Fruit fly (Drosophila melanogaster): Measurements from ENCODE around the gene pkaap.
A peak's percentile ranks its signal among the peaks of the same experiment; 100 is the strongest.

pkaap gene

dm6 chr2L:16299466-16300311, 11.6 kb downstream of the pkaap start, which contains the start of the genes heix and CG17328 (continued):
- TF ChIP-seq CG6276 (GFP tag; optimal IDR thresholded peaks at IDR 0.05) = no peak
- TF ChIP-seq esn (GFP tag; optimal IDR thresholded peaks at IDR 0.05) = peak; percentile 84
- no peak for TF ChIP-seq Hr38 (GFP tag; optimal IDR thresholded peaks at IDR 0.05)
- TF ChIP-seq Lpt (GFP tag; optimal IDR thresholded peaks at IDR 0.05) = no peak
- TF ChIP-seq svp (GFP tag) = peak; percentile 92
- TF ChIP-seq Ets21C (GFP tag; optimal IDR thresholded peaks at IDR 0.05) = peak; percentile 74
- TF ChIP-seq CG10669 (GFP tag; optimal IDR thresholded peaks at IDR 0.05) = no peak
- peak; percentile 42 for TF ChIP-seq dac (GFP tag; optimal IDR thresholded peaks at IDR 0.05)
- TF ChIP-seq Eip93F (GFP tag; optimal IDR thresholded peaks at IDR 0.05) = peak; percentile 47
- TF ChIP-seq CG15336 (GFP tag; IDR thresholded peaks at IDR 0.05) = peak; percentile 44
- TF ChIP-seq Smox (GFP tag; optimal IDR thresholded peaks at IDR 0.05) = no peak
- peak; percentile 63 for TF ChIP-seq CG11762 (GFP tag; optimal IDR thresholded peaks at IDR 0.05; ENCODE audit: insufficient read depth)
- no peak for TF ChIP-seq net (GFP tag; optimal IDR thresholded peaks at IDR 0.05)
- no peak for TF ChIP-seq CG6808 (GFP tag; optimal IDR thresholded peaks at IDR 0.05)
- TF ChIP-seq acj6 (GFP tag; optimal IDR thresholded peaks at IDR 0.05) = peak; percentile 82
- peak; percentile 66 for TF ChIP-seq CG34406 (GFP tag; optimal IDR thresholded peaks at IDR 0.05)
- TF ChIP-seq Blimp-1 (GFP tag; optimal IDR thresholded peaks at IDR 0.05) = peak; percentile 28
- peak; percentile 80 for TF ChIP-seq CG10631 (GFP tag; optimal IDR thresholded peaks at IDR 0.05)
- no peak for TF ChIP-seq spab (GFP tag; optimal IDR thresholded peaks at IDR 0.05)
- no peak for TF ChIP-seq eg (GFP tag; IDR thresholded peaks at IDR 0.05)
- no peak; the same call in 1 of the 3 replicates for TF ChIP-seq CG6163 (GFP tag; IDR thresholded peaks at IDR 0.05)
- peak; percentile 69 for TF ChIP-seq fkh (GFP tag; optimal IDR thresholded peaks at IDR 0.05)
- peak; percentile 52 for TF ChIP-seq CG7368 (GFP tag; optimal IDR thresholded peaks at IDR 0.05)

dm6 chr2L:16302773-16303279, 14.7 kb downstream of the pkaap start, which contains the start of gene GMF:
TSS of gene GMF (minus strand) at chr2L:16302954.
- TF ChIP-seq CG6854 (GFP tag; optimal IDR thresholded peaks at IDR 0.05) (no peak), Eip78C (GFP tag) (peak; percentile 61), CG6792 (GFP tag; optimal IDR thresholded peaks at IDR 0.05) (no peak), CG6163 (GFP tag; IDR thresholded peaks at IDR 0.05) (no peak), fd85E (GFP tag; optimal IDR thresholded peaks at IDR 0.05) (no peak), Eip75B (GFP tag; optimal IDR thresholded peaks at IDR 0.05) (no peak), CG8632 (GFP tag; optimal IDR thresholded peaks at IDR 0.05) (no peak), OdsH (GFP tag; optimal IDR thresholded peaks at IDR 0.05) (no peak), ss (GFP tag; optimal IDR thresholded peaks at IDR 0.05) (no peak), Ets21C (GFP tag; optimal IDR thresholded peaks at IDR 0.05) (no peak), CG34406 (GFP tag; optimal IDR thresholded peaks at IDR 0.05) (no peak), cyc (GFP tag; optimal IDR thresholded peaks at IDR 0.05) (peak; percentile 22), acj6 (GFP tag; optimal IDR thresholded peaks at IDR 0.05) (no peak), CG8319 (GFP tag; optimal IDR thresholded peaks at IDR 0.05) (no peak), CG10669 (GFP tag; optimal IDR thresholded peaks at IDR 0.05) (no peak), Eip93F (GFP tag; optimal IDR thresholded peaks at IDR 0.05) (no peak), eg (GFP tag; IDR thresholded peaks at IDR 0.05) (no peak), CG11762 (GFP tag; optimal IDR thresholded peaks at IDR 0.05; ENCODE audit: insufficient read depth) (no peak), CG32006 (GFP tag; optimal IDR thresholded peaks at IDR 0.05) (no peak), Hr39 (GFP tag; optimal IDR thresholded peaks at IDR 0.05) (no peak), CG15336 (GFP tag; IDR thresholded peaks at IDR 0.05) (no peak), Sox14 (GFP tag; optimal IDR thresholded peaks at IDR 0.05) (peak; percentile 41), achi (GFP tag; optimal IDR thresholded peaks at IDR 0.05) (no peak), fd59A (GFP tag; optimal IDR thresholded peaks at IDR 0.05) (no peak), Sox102F (GFP tag; optimal IDR thresholded peaks at IDR 0.05) (no peak), CG11294 (GFP tag; IDR thresholded peaks at IDR 0.05) (no peak), salr (GFP tag; optimal IDR thresholded peaks at IDR 0.05) (no peak), CG4318 (GFP tag; optimal IDR thresholded peaks at IDR 0.05) (no peak), esn (GFP tag; optimal IDR thresholded peaks at IDR 0.05) (peak; percentile 55), Met (GFP tag; optimal IDR thresholded peaks at IDR 0.05) (no peak), CG31627 (GFP tag; optimal IDR thresholded peaks at IDR 0.05) (no peak), CG9139 (GFP tag; optimal IDR thresholded peaks at IDR 0.05) (no peak), Smox (GFP tag; optimal IDR thresholded peaks at IDR 0.05) (no peak), pdm3 (GFP tag; optimal IDR thresholded peaks at IDR 0.05) (no peak), Lpt (GFP tag; optimal IDR thresholded peaks at IDR 0.05) (no peak), fkh (GFP tag; optimal IDR thresholded peaks at IDR 0.05) (peak; percentile 38), CG11902 (GFP tag; optimal IDR thresholded peaks at IDR 0.05) (no peak)
